Worm (Caenorhabditis elegans) whole organism, L3 larva: Measurements from ENCODE around the gene sre-30.

Experiments used
- ama-1 ChIP-seq: fragments of 150-350 bp; optimal IDR thresholded peaks from 2 replicates; lab custom pipeline; 2018
- elt-3 ChIP-seq, 3 experiments: fragments of 150-350 bp in 1 of 3; sonication (generic microtip) in 2 of 3; optimal IDR thresholded peaks; 2 replicates in 2 of 3; 4 replicates in 1 of 3; lab custom pipeline; 2014 to 2017; ENCODE audit warnings: missing biosample characterization in 3 of 3, missing genetic modification characterization in 3 of 3
- hmg-11 ChIP-seq: sonication (generic microtip); optimal IDR thresholded peaks from 2 replicates; lab custom pipeline; 2016; ENCODE audit warnings: missing genetic modification characterization, missing compliant biosample characterization
- nhr-28 ChIP-seq: fragments of 150-350 bp; optimal IDR thresholded peaks from 2 replicates; lab custom pipeline; 2014; ENCODE audit warnings: missing biosample characterization, missing genetic modification characterization
- nhr-43 ChIP-seq: sonication (generic microtip); optimal IDR thresholded peaks from 2 replicates; lab custom pipeline; 2016; ENCODE audit warnings: mild to moderate bottlenecking, missing genetic modification characterization, missing compliant biosample characterization; ENCODE audit not compliant: poor library complexity, severe bottlenecking
- nhr-77 ChIP-seq: fragments of 150-350 bp; optimal IDR thresholded peaks from 2 replicates; lab custom pipeline; 2014; ENCODE audit warnings: missing biosample characterization, missing genetic modification characterization
- pqm-1 ChIP-seq: fragments of 150-350 bp; optimal IDR thresholded peaks from 2 replicates; lab custom pipeline; 2017; ENCODE audit warnings: missing biosample characterization, missing genetic modification characterization, inconsistent platforms
- tbx-2 ChIP-seq: sonication (generic microtip); optimal IDR thresholded peaks from 2 replicates; lab custom pipeline; 2016; ENCODE audit warnings: mild to moderate bottlenecking, missing genetic modification characterization, missing compliant biosample characterization

ce11 chrII:12420486-12420885 is 14.2 kb upstream of the sre-30 start, which contains the start of gene sre-26:
- TF ChIP-seq nhr-28 (tag; lab: Kevin White, UChicago) (no peak), nhr-43 (no peak), nhr-77 (tag; lab: Kevin White, UChicago) (no peak), elt-3 (tag; optimal IDR thresholded peaks at IDR 0.05; lab: Kevin White, UChicago) (no peak), pqm-1 (tag; lab: Kevin White, UChicago) (no peak), ama-1 (lab: Kevin White, UChicago) (no peak), hmg-11 (tag; lab: Kevin White, UChicago) (no peak), tbx-2 (tag; lab: Kevin White, UChicago) (no peak)
